Worm (Caenorhabditis elegans): ENCODE measurements around the gene wrt-10.

wrt-10 gene

DNA sequence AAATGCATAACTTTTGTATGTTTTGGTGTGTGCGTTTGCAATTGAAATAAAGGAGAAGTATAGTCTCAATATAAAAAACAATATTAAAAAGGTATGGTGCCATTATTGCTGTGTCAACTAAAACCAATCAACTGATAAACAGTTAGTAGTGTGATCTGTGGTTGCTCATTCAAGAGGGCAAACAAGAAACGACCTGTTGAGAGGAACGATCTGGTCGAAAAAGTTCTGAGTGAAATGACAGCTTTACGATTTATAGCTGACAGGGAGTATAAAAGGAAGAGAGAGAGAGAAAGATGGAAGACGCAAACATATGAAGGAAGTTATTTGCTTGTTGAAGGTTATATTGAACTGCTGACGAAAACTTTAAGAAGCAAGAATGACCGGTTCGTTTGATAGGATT lies 23.6 kb upstream of the wrt-10 start (continued):
- TF ChIP-seq F49E8.2 (tag; optimal IDR thresholded peaks at IDR 0.05; ENCODE audit: borderline replicate concordance) (no peak), ceh-32 (tag; optimal IDR thresholded peaks at IDR 0.05; ENCODE audit: poor library complexity) (no peak), F26F4.8 (GFP tag; conservative IDR thresholded peaks at IDR 0.05) (no peak), Y5F2A.4 (GFP tag; optimal IDR thresholded peaks at IDR 0.05) (no peak), php-3 (GFP tag; IDR thresholded peaks at IDR 0.05) (peak; percentile 35; the same call in 1 of the 2 replicates), nhr-41 (GFP tag; IDR thresholded peaks at IDR 0.05) (0 out of 2 replicates have a peak, but pooled peaks have one; percentile 34), daf-12 (tag; optimal IDR thresholded peaks at IDR 0.05) (no peak), hlh-30 (tag; optimal IDR thresholded peaks at IDR 0.05; ENCODE audit: insufficient read depth) (no peak), dmd-9 (GFP tag; IDR thresholded peaks at IDR 0.05) (no peak), unc-130 (GFP tag; optimal IDR thresholded peaks at IDR 0.05) (no peak), egl-27 (tag; optimal IDR thresholded peaks at IDR 0.05) (no peak), unc-62 (GFP tag; optimal IDR thresholded peaks at IDR 0.05 in 1 of 2) (peak in 1 of 2 experiments; percentile 94), unc-62 (tag; optimal IDR thresholded peaks at IDR 0.05) (no peak), dve-1 (tag; optimal IDR thresholded peaks at IDR 0.05; ENCODE audit: insufficient read depth) (peak; percentile 79), madf-9 (GFP tag; conservative IDR thresholded peaks at IDR 0.05) (no peak), zip-2 (tag; optimal IDR thresholded peaks at IDR 0.05) (no peak), ceh-62 (tag; optimal IDR thresholded peaks at IDR 0.05) (no peak), ceh-44 (GFP tag; IDR thresholded peaks at IDR 0.05) (no peak), egl-43 (GFP tag; IDR thresholded peaks at IDR 0.05) (no peak), nhr-76 (tag; optimal IDR thresholded peaks at IDR 0.05) (no peak), nhr-10 (tag; optimal IDR thresholded peaks at IDR 0.05) (no peak), F10B5.3 (tag; optimal IDR thresholded peaks at IDR 0.05) (no peak), lsy-2 (tag; optimal IDR thresholded peaks at IDR 0.05) (no peak), T26A8.4 (GFP tag; IDR thresholded peaks at IDR 0.05) (no peak), aha-1 (tag) (no peak)

DNA sequence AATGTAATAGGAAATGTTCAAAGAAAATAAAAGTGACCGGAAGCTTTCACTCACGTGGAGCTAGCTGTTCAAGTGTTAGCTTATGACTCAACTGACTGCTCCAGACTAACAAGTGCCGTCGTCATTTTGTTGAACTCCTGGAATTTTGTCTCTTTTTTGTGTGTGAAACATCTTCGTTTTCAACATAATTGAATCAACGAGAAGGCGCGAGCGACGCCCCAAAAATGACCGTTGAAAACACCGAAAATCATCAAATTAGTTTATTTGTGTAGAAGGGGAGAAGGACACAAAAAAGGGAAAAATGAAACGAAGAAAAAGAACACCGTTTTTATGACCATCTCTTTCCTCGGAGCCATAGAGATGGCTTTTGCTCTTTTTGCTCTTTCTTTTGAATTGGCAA lies 21.1 kb upstream of the wrt-10 start, which contains the start of gene ZK1290.14:
Gene ZK1290.14 (minus strand): TSS at position 139 of the 400 bp plus-strand sequence.
- TF ChIP-seq daf-8 (GFP tag; IDR thresholded peaks at IDR 0.05) (no peak), aha-1 (tag) (peak; percentile 68)

DNA sequence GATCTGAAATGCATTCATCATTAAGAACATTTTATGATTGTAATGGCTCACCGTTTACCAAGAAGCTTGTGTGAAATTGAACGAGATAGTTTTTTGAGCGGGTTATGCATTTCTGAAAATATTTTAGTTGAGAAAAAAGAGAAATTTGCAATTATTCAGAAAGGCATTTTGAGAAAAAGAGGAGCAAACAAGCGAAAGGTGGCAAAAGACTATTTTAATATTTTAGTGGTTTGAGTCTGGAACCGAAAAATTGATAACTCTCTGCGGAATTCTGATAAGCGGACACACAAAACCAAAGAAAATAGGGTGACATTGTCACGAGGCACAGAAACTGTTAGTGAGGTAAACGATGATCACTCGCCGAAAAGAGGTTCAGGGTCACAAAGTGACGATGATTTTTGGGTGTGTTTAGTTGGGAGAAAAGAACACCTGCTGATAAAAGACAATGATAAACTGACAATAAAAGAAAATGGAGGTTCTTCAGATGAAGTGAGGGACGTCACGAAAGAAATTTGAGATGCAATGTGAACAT lies 20.4 kb upstream of the wrt-10 start:
- TF ChIP-seq nhr-48 (tag; optimal IDR thresholded peaks at IDR 0.05) (peak; percentile 43), hlh-11 (tag; optimal IDR thresholded peaks at IDR 0.05) (peak; percentile 93), mep-1 (tag; optimal IDR thresholded peaks at IDR 0.05) (peak; percentile 55), madf-9 (GFP tag; conservative IDR thresholded peaks at IDR 0.05) (0 out of 2 replicates have a peak, but pooled peaks have one; percentile 30), lsy-2 (tag; optimal IDR thresholded peaks at IDR 0.05) (peak in 1 of 2 experiments; percentile 29), hlh-30 (tag; optimal IDR thresholded peaks at IDR 0.05; ENCODE audit: insufficient read depth) (peak; percentile 87), unc-62 (GFP tag; optimal IDR thresholded peaks at IDR 0.05 in 1 of 2) (peak in 1 of 2 experiments; percentile 98), unc-62 (tag; optimal IDR thresholded peaks at IDR 0.05) (no peak), nhr-25 (tag; optimal IDR thresholded peaks at IDR 0.05; ENCODE audit: borderline replicate concordance, insufficient read depth) (peak; percentile 6), set-16 (GFP tag; IDR thresholded peaks at IDR 0.05) (no peak), nhr-42 (GFP tag; IDR thresholded peaks at IDR 0.05) (0 out of 2 replicates have a peak, but pooled peaks have one; percentile 20), ctbp-1 (GFP tag; IDR thresholded peaks at IDR 0.05) (no peak), nhr-28 (tag; optimal IDR thresholded peaks at IDR 0.05) (peak; percentile 88), php-3 (GFP tag; IDR thresholded peaks at IDR 0.05) (peak; percentile 74), dmd-6 (GFP tag; IDR thresholded peaks at IDR 0.05) (peak; percentile 98), T20F7.1 (GFP tag; optimal IDR thresholded peaks at IDR 0.05) (peak; percentile 34), mxl-3 (GFP tag; optimal IDR thresholded peaks at IDR 0.05) (peak; percentile 31), nhr-77 (tag; optimal IDR thresholded peaks at IDR 0.05) (peak; percentile 78), pha-4 (GFP tag; IDR thresholded peaks at IDR 0.05) (no peak), pha-4 (tag; optimal IDR thresholded peaks at IDR 0.05) (no peak), unc-130 (GFP tag; optimal IDR thresholded peaks at IDR 0.05) (no peak), rbr-2 (tag; optimal IDR thresholded peaks at IDR 0.05) (no peak), pqm-1 (tag; optimal IDR thresholded peaks at IDR 0.05) (peak; percentile 53), daf-16 (GFP tag; optimal IDR thresholded peaks at IDR 0.05) (no peak), daf-16 (tag; optimal IDR thresholded peaks at IDR 0.05) (peak; percentile 85), nhr-102 (tag; optimal IDR thresholded peaks at IDR 0.05) (peak; percentile 66), lin-1 (GFP tag; IDR thresholded peaks at IDR 0.05) (peak; percentile 84), dve-1 (tag; optimal IDR thresholded peaks at IDR 0.05; ENCODE audit: insufficient read depth) (peak; percentile 91), mdl-1 (tag; optimal IDR thresholded peaks at IDR 0.05) (peak in 1 of 2 experiments; percentile 81)
